Fruit fly (Drosophila melanogaster) whole organism, embryonic: ENCODE measurements around the gene sll.

Experiments used
- ATbp ChIP-seq: fragments of 200-800 bp; sonication (Bioruptor generic); optimal IDR thresholded peaks from 2 replicates; lab custom pipeline; 2017; ENCODE audit warnings: missing biosample characterization, mild to moderate bottlenecking, missing genetic modification characterization, missing genetic modification reagents
- Atf-2 ChIP-seq: fragments of 200-800 bp; sonication (Bioruptor generic); optimal IDR thresholded peaks from 2 replicates; lab custom pipeline; 2016; ENCODE audit warnings: missing biosample characterization, missing genetic modification characterization
- CG11085 ChIP-seq: fragments of 200-800 bp; sonication (Bioruptor generic); IDR thresholded peaks from 2 replicates; pipeline ENCODE4 v1.3.6; 2022; ENCODE audit warnings: missing biosample characterization, missing genetic modification characterization
- CG14860 ChIP-seq: fragments of 200-800 bp; sonication (Bioruptor generic); IDR thresholded peaks from 3 replicates; pipeline ENCODE4 v1.3.6; 2022; ENCODE audit warnings: missing biosample characterization, missing genetic modification characterization; ENCODE audit not compliant: partially characterized antibody
- CG18619 ChIP-seq: fragments of 200-800 bp; sonication (Bioruptor generic); optimal IDR thresholded peaks from 3 replicates; lab custom pipeline; 2017; ENCODE audit warnings: missing biosample characterization, mild to moderate bottlenecking, missing genetic modification characterization
- CG2129 ChIP-seq: fragments of 200-800 bp; sonication (Bioruptor generic); IDR thresholded peaks from 2 replicates; pipeline ENCODE4 v1.3.6; 2022; ENCODE audit warnings: missing biosample characterization, missing genetic modification characterization; ENCODE audit not compliant: partially characterized antibody
- CG34224 ChIP-seq: fragments of 200-800 bp; sonication (Bioruptor generic); IDR thresholded peaks from 3 replicates; pipeline ENCODE4 v1.3.6; 2022; ENCODE audit warnings: missing biosample characterization, missing genetic modification characterization; ENCODE audit not compliant: partially characterized antibody
- CG42726 ChIP-seq: fragments of 200-800 bp; sonication (Bioruptor generic); IDR thresholded peaks from 2 replicates; pipeline ENCODE4 v1.3.6; 2022; ENCODE audit warnings: missing biosample characterization, missing genetic modification characterization; ENCODE audit not compliant: partially characterized antibody
- CG7745 ChIP-seq: fragments of 200-800 bp; sonication (Bioruptor generic); optimal IDR thresholded peaks from 2 replicates; lab custom pipeline; 2018; ENCODE audit warnings: missing biosample characterization, mild to moderate bottlenecking, missing genetic modification characterization, moderate library complexity
- Dbx ChIP-seq: fragments of 200-800 bp; sonication (Bioruptor generic); IDR thresholded peaks from 3 replicates; pipeline ENCODE4 v1.3.6; 2022; ENCODE audit warnings: missing biosample characterization, missing genetic modification characterization
- Drgx ChIP-seq: fragments of 200-800 bp; sonication (Bioruptor generic); IDR thresholded peaks from 2 replicates; pipeline ENCODE4 v1.3.6; 2022; ENCODE audit warnings: missing biosample characterization, missing genetic modification characterization
- Eip74EF ChIP-seq, 2 experiments: fragments of 200-800 bp in 1 of 2; fragments of >200 bp in 1 of 2; sonication (Bioruptor generic) in 1 of 2; optimal IDR thresholded peaks; 2 replicates each; lab custom pipeline; 2017 to 2019; ENCODE audit warnings: missing biosample characterization in 2 of 2, missing genetic modification characterization in 2 of 2, mild to moderate bottlenecking in 1 of 2, moderate library complexity in 1 of 2
- Hmr ChIP-seq: fragments of 200-800 bp; sonication (Bioruptor generic); optimal IDR thresholded peaks from 3 replicates; lab custom pipeline; 2017; ENCODE audit warnings: mild to moderate bottlenecking, missing biosample characterization, missing genetic modification reagents, missing genetic modification characterization
- Lhr ChIP-seq: fragments of 200-800 bp; sonication (Bioruptor generic); optimal IDR thresholded peaks from 3 replicates; lab custom pipeline; 2017; ENCODE audit warnings: mild to moderate bottlenecking, missing biosample characterization, missing genetic modification reagents, missing genetic modification characterization
- Med ChIP-seq: fragments of 200-800 bp; sonication (Bioruptor generic); peaks from one replicate; lab custom pipeline; 2016; ENCODE audit warnings: missing biosample characterization, missing genetic modification characterization, mild to moderate bottlenecking, inconsistent platforms, moderate library complexity
- Opbp ChIP-seq: fragments of 200-800 bp; sonication (Bioruptor generic); IDR thresholded peaks from 3 replicates; pipeline ENCODE4 v1.3.6; 2022; ENCODE audit warnings: missing biosample characterization, missing genetic modification characterization; ENCODE audit not compliant: partially characterized antibody
- Pdp1 ChIP-seq, 2 experiments: fragments of 200-800 bp; sonication (Bioruptor generic); optimal IDR thresholded peaks; 3 replicates each; lab custom pipeline; 2016; ENCODE audit warnings: missing biosample characterization in 2 of 2, missing genetic modification characterization in 2 of 2, mild to moderate bottlenecking in 1 of 2, moderate library complexity in 1 of 2
- amos ChIP-seq: fragments of 200-800 bp; sonication (Bioruptor generic); IDR thresholded peaks from 2 replicates; pipeline ENCODE4 v1.3.6; 2022; ENCODE audit warnings: missing biosample characterization, missing genetic modification characterization; ENCODE audit not compliant: partially characterized antibody
- aop ChIP-seq: fragments of 200-800 bp; sonication (Bioruptor generic); IDR thresholded peaks from 2 replicates; pipeline ENCODE4 v1.3.6; 2022; ENCODE audit warnings: missing biosample characterization, missing genetic modification characterization
- bbx ChIP-seq: fragments of 200-800 bp; sonication (Bioruptor generic); IDR thresholded peaks from 2 replicates; pipeline ENCODE4 v1.3.6; 2022; ENCODE audit warnings: missing biosample characterization, missing genetic modification characterization; ENCODE audit not compliant: partially characterized antibody
- bsh ChIP-seq, 2 experiments: fragments of 200-800 bp; sonication (Bioruptor generic); optimal IDR thresholded peaks; 2 replicates each; lab custom pipeline; 2017 to 2018; ENCODE audit warnings: mild to moderate bottlenecking in 2 of 2, missing biosample characterization in 2 of 2, missing genetic modification characterization in 2 of 2, moderate library complexity in 1 of 2
- chinmo ChIP-seq: fragments of 200-800 bp; sonication (Bioruptor generic); IDR thresholded peaks from 4 replicates; pipeline ENCODE4 v1.3.6; 2022; ENCODE audit warnings: missing biosample characterization, missing genetic modification characterization; ENCODE audit not compliant: partially characterized antibody
- danr ChIP-seq: fragments of 200-800 bp; sonication (Bioruptor generic); IDR thresholded peaks from 2 replicates; pipeline ENCODE4 v1.3.6; 2022; ENCODE audit warnings: missing biosample characterization, missing genetic modification characterization
- fd96Cb ChIP-seq: fragments of 200-800 bp; sonication (Bioruptor generic); optimal IDR thresholded peaks from 2 replicates; lab custom pipeline; 2018; ENCODE audit warnings: missing biosample characterization, mild to moderate bottlenecking, missing genetic modification characterization, moderate library complexity
- gcm ChIP-seq: fragments of 200-800 bp; sonication (Bioruptor generic); optimal IDR thresholded peaks from 2 replicates; lab custom pipeline; 2019; ENCODE audit warnings: missing biosample characterization, mild to moderate bottlenecking, missing genetic modification characterization, moderate library complexity
- gem ChIP-seq: fragments of 200-800 bp; sonication (Bioruptor generic); optimal IDR thresholded peaks from 2 replicates; lab custom pipeline; 2019; ENCODE audit warnings: missing biosample characterization, mild to moderate bottlenecking, missing genetic modification characterization, moderate library complexity
- gsb ChIP-seq: fragments of 200-800 bp; sonication (Bioruptor generic); IDR thresholded peaks from 2 replicates; pipeline ENCODE4 v1.3.6; 2022; ENCODE audit warnings: missing biosample characterization, missing genetic modification characterization
- hb ChIP-seq: fragments of 200-800 bp; sonication (Bioruptor generic); IDR thresholded peaks from 3 replicates; pipeline ENCODE4 v1.3.6; 2022; ENCODE audit warnings: missing biosample characterization, missing genetic modification characterization; ENCODE audit not compliant: partially characterized antibody
- kah ChIP-seq: fragments of 200-800 bp; sonication (Bioruptor generic); optimal IDR thresholded peaks from 2 replicates; lab custom pipeline; 2018; ENCODE audit warnings: missing biosample characterization, mild to moderate bottlenecking, missing genetic modification characterization
- lov ChIP-seq, 2 experiments: fragments of 200-800 bp in 1 of 2; fragments of >200 bp in 1 of 2; sonication (Bioruptor generic) in 1 of 2; IDR thresholded peaks in 1 of 2; optimal IDR thresholded peaks in 1 of 2; 2 replicates in 1 of 2; 3 replicates in 1 of 2; pipeline versions ENCODE4 v1.3.6 to Lab custom; 2017 to 2022; ENCODE audit warnings: missing biosample characterization in 1 of 2, missing genetic modification characterization in 1 of 2
- nerfin-2 ChIP-seq: fragments of 200-800 bp; sonication (Bioruptor generic); IDR thresholded peaks from 2 replicates; pipeline ENCODE4 v1.3.6; 2022; ENCODE audit warnings: missing biosample characterization, missing genetic modification characterization; ENCODE audit not compliant: partially characterized antibody
- nmo ChIP-seq: fragments of 200-800 bp; sonication (Bioruptor generic); optimal IDR thresholded peaks from 2 replicates; lab custom pipeline; 2018; ENCODE audit warnings: missing biosample characterization, mild to moderate bottlenecking, missing genetic modification characterization, moderate library complexity
- nom ChIP-seq: fragments of 200-800 bp; sonication (Bioruptor generic); optimal IDR thresholded peaks from 2 replicates; lab custom pipeline; 2017; ENCODE audit warnings: missing biosample characterization, missing genetic modification characterization, mild to moderate bottlenecking, moderate library complexity, missing genetic modification reagents
- pb ChIP-seq: fragments of 200-800 bp; sonication (Bioruptor generic); optimal IDR thresholded peaks from 3 replicates; lab custom pipeline; 2016; ENCODE audit warnings: missing biosample characterization, missing genetic modification characterization
- psq ChIP-seq: fragments of 200-800 bp; sonication (Bioruptor generic); optimal IDR thresholded peaks from 2 replicates; lab custom pipeline; 2017; ENCODE audit warnings: missing biosample characterization, missing genetic modification characterization
- ranshi ChIP-seq: fragments of 200-800 bp; sonication (Bioruptor generic); IDR thresholded peaks from 2 replicates; pipeline ENCODE4 v1.3.6; 2022; ENCODE audit warnings: missing biosample characterization, missing genetic modification characterization
- sens ChIP-seq: fragments of 200-800 bp; sonication (Bioruptor generic); peaks from one replicate; lab custom pipeline; 2016; ENCODE audit warnings: missing biosample characterization, missing genetic modification characterization
- slbo ChIP-seq: fragments of 200-800 bp; sonication (Bioruptor generic); IDR thresholded peaks from 2 replicates; pipeline ENCODE4 v1.3.6; 2022; ENCODE audit warnings: missing biosample characterization, missing genetic modification characterization
- sna ChIP-seq: fragments of 200-800 bp; sonication (Bioruptor generic); IDR thresholded peaks from 2 replicates; pipeline ENCODE4 v1.3.6; 2022; ENCODE audit warnings: missing biosample characterization, missing genetic modification characterization; ENCODE audit not compliant: partially characterized antibody
- vnd ChIP-seq: fragments of 200-800 bp; sonication (Bioruptor generic); IDR thresholded peaks from 3 replicates; pipeline ENCODE4 v1.3.6; 2022; ENCODE audit warnings: missing biosample characterization, missing genetic modification characterization; ENCODE audit not compliant: partially characterized antibody
- zen2 ChIP-seq: fragments of 200-800 bp; sonication (Bioruptor generic); IDR thresholded peaks from 3 replicates; pipeline ENCODE4 v1.3.6; 2022; ENCODE audit warnings: missing biosample characterization, missing genetic modification characterization; ENCODE audit not compliant: partially characterized antibody

sll gene

dm6 chr3R:17617976-17618308 lies 12.0 kb downstream of the sll start (continued):
- TF ChIP-seq bbx (GFP tag; lab: Robert Waterston, UW) (peak; percentile 80), amos (GFP tag; lab: Robert Waterston, UW) (peak; percentile 82), Eip74EF (GFP tag; optimal IDR thresholded peaks at IDR 0.05; lab: Kevin White, UChicago) (peak in 1 of 2 experiments; percentile 38), nom (GFP tag; lab: Kevin White, UChicago) (peak; percentile 47), Pdp1 (GFP tag; optimal IDR thresholded peaks at IDR 0.05; lab: Kevin White, UChicago) (peak in 1 of 2 experiments; percentile 55), chinmo (peak; percentile 68; the same call in 1 of the 4 replicates), Opbp (GFP tag; lab: Robert Waterston, UW) (peak; percentile 85), psq (GFP tag; lab: Kevin White, UChicago) (no peak), sens (GFP tag; lab: Kevin White, UChicago) (peak; percentile 57), aop (GFP tag; lab: Robert Waterston, UW) (no peak), Med (GFP tag; lab: Kevin White, UChicago) (peak; percentile 51), sna (peak; percentile 78; the same call in 1 of the 2 replicates), CG7745 (tag; lab: Kevin White, UChicago) (peak; percentile 32), Atf-2 (GFP tag; lab: Kevin White, UChicago) (no peak), fd96Cb (tag; lab: Kevin White, UChicago) (no peak), CG34224 (GFP tag; lab: Robert Waterston, UW) (peak; percentile 42; the same call in 1 of the 3 replicates), gsb (GFP tag; lab: Robert Waterston, UW) (no peak), CG2129 (GFP tag; lab: Robert Waterston, UW) (peak; percentile 21; the same call in 1 of the 2 replicates), hb (peak; percentile 82; the same call in 2 of the 3 replicates), ATbp (no peak), CG14860 (GFP tag; lab: Robert Waterston, UW) (peak; percentile 93), pb (GFP tag; lab: Kevin White, UChicago) (no peak), nerfin-2 (GFP tag; lab: Robert Waterston, UW) (peak; percentile 82), CG42726 (GFP tag; lab: Robert Waterston, UW) (peak; percentile 78), zen2 (peak; percentile 56; the same call in 2 of the 3 replicates), vnd (GFP tag; lab: Robert Waterston, UW) (peak; percentile 76), Drgx (0 out of 2 replicates have a peak, but pooled peaks have one; percentile 8), lov (optimal IDR thresholded peaks at IDR 0.05; lab: Kevin White, UChicago) (peak; percentile 40), lov (GFP tag; IDR thresholded peaks at IDR 0.05; lab: Robert Waterston, UW) (no peak)

DNA sequence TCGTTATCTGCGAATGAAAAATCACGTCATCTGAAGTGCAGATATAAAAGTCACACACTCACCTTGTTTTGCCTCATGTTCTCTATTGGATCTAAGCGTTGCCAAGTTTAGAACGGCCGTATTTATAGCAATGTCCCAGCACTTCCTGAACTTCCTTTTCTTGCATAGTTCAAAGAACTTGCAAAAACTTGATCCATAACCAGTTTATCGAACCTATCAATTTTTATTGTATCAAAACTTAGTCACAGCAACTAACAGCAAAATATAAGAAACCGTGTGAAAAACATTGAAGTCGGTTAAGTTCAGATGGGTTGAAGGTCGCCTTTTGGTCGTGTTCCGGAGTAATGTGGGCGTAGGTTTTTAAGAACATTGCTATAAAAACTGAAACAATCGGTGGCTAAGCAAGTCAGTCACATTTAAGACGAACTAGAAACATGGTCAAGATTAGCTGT lies 12.8 kb downstream of the sll start, which contains the start of the genes CG14324 and CG14326:
Gene CG14324, minus strand, starts transcription at position 101 of the 452 bp plus-strand sequence.
Gene CG14326, plus strand, starts transcription at position 402 of the 452 bp plus-strand sequence.
- TF ChIP-seq slbo (GFP tag; lab: Robert Waterston, UW) (no peak), ranshi (GFP tag; lab: Robert Waterston, UW) (no peak), CG11085 (GFP tag; lab: Robert Waterston, UW) (no peak), Eip74EF (GFP tag; optimal IDR thresholded peaks at IDR 0.05; lab: Kevin White, UChicago) (no peak), danr (GFP tag; lab: Robert Waterston, UW) (no peak), Atf-2 (GFP tag; lab: Kevin White, UChicago) (no peak), gem (tag; lab: Kevin White, UChicago) (no peak), Lhr (GFP tag; lab: Kevin White, UChicago) (no peak), CG18619 (no peak), gcm (GFP tag; lab: Kevin White, UChicago) (no peak), nmo (no peak), Dbx (no peak), bsh (GFP tag; optimal IDR thresholded peaks at IDR 0.05; lab: Kevin White, UChicago) (no peak), Hmr (GFP tag; lab: Kevin White, UChicago) (no peak), kah (GFP tag; lab: Kevin White, UChicago) (no peak)
